Worm (Caenorhabditis elegans) whole organism, midembryonic: ENCODE results near the gene mrps-24.

ENCODE experiments used
- cog-1 ChIP-seq: sonication (generic microtip); optimal IDR thresholded peaks from 2 replicates; lab custom pipeline; 2016; ENCODE audit warnings: missing genetic modification characterization, missing compliant biosample characterization
- ref-1 ChIP-seq: fragments of 200-800 bp; sonication (Bioruptor generic); conservative IDR thresholded peaks from 2 replicates; pipeline ENCODE4 v1.3.6; 2022; ENCODE audit warnings: missing genetic modification reagents, missing genetic modification characterization, missing compliant biosample characterization
- tab-1 ChIP-seq: fragments of 200-800 bp; sonication (Bioruptor generic); IDR thresholded peaks from 2 replicates; pipeline ENCODE4 v1.3.6; 2022; ENCODE audit warnings: missing genetic modification characterization, missing compliant biosample characterization
- ztf-23 ChIP-seq: fragments of 200-800 bp; sonication (Bioruptor generic); IDR thresholded peaks from 2 replicates; pipeline ENCODE4 v1.3.6; 2022; ENCODE audit warnings: missing genetic modification reagents, missing genetic modification characterization, missing compliant biosample characterization
- ztf-29 ChIP-seq: fragments of 200-800 bp; sonication (Bioruptor generic); IDR thresholded peaks from 2 replicates; pipeline ENCODE4 v1.3.6; 2022; ENCODE audit warnings: missing genetic modification reagents, missing genetic modification characterization, missing compliant biosample characterization

The mrps-24 gene

DNA sequence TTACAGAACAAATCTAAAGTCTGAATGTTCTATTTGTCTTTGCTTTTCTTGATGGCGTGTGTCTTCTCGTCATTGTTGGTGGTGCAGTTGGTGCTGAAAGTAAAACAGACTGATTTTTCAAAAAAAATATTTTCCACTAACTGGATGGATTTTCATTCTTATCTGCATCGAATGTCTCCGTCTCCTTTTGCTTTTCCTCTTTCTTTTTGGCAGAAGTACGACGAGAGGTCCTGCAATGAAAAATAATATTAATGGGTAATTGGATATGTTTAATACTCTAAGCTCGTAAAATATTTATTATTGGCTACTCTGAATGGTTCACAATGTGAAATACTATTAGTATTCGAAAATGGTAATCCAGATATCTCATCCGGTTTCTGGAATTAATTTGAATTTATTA is 50.3 kb downstream of the mrps-24 start, which contains the start of gene del-7:
Gene del-7 (plus strand): TSS at position 301 of the 400 bp plus-strand sequence.
- TF ChIP-seq ztf-23 (GFP tag; lab: Robert Waterston, UW), result no peak
- no peak for TF ChIP-seq ref-1 (GFP tag; lab: Robert Waterston, UW)
- TF ChIP-seq tab-1 (GFP tag; lab: Robert Waterston, UW), result no peak
- no peak for TF ChIP-seq ztf-29 (GFP tag; lab: Robert Waterston, UW)
- no peak for TF ChIP-seq cog-1 (tag; lab: Kevin White, UChicago)
